Fruit fly (Drosophila melanogaster): ENCODE results near the gene Osi10a.

Gene Osi10a

DNA sequence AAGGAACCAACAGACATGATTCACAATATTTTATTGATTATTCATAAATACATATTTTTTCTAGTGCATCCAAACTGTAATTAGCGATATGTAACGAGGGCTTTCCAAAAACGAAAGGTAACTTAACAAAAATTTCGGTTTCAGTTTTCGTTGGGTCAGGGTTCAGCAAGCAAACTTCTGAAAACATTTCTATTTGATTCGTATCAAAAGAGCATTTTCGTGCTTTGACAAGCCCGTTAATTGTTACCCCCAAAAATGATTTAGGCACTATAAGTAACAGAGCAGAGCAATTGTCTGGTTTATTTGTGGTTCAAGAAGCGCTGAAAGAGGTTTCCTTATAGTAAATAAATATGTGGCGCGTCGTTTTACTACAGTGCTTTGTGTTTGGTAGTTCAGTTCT is 2.1 kb downstream of the Osi10a start, which contains the start of gene Osi10b:
Osi10b (plus strand) TSS at position 301 of the 400 bp plus-strand sequence.
- TF ChIP-seq Jra (GFP tag; optimal IDR thresholded peaks at IDR 0.05): no peak
- TF ChIP-seq Rel (GFP tag; optimal IDR thresholded peaks at IDR 0.05): no peak
- TF ChIP-seq Rel (tag; optimal IDR thresholded peaks at IDR 0.05): no peak
- no peak for TF ChIP-seq Myc (optimal IDR thresholded peaks at IDR 0.05)
- TF ChIP-seq OdsH (GFP tag; optimal IDR thresholded peaks at IDR 0.05): no peak
- no peak for TF ChIP-seq fru (GFP tag; optimal IDR thresholded peaks at IDR 0.05)

DNA sequence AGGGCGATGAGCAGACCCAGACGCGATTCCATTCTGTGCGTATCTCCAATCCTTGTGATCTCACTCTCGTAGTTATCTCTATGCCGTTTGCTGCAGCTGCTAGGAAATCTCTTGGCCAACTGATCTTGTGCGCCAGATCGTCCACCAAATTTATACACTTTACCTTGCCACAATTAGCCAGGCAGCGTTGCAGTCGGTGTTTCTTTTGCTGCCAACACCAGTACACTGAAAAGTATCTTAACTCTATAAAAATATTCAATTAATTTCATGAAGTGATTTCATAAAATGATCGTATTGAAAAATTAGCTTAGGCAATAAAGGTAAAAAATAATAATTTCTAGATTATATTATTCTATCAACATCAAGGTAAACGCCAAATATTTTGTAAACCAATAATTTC is 4.9 kb downstream of the Osi10a start, which contains the start of gene Osi11:
Osi11 (minus strand) TSS at position 101 of the 400 bp plus-strand sequence.
- TF ChIP-seq sv (GFP tag; optimal IDR thresholded peaks at IDR 0.05) (no peak), Rel (GFP tag; optimal IDR thresholded peaks at IDR 0.05) (no peak), Rel (tag; optimal IDR thresholded peaks at IDR 0.05) (no peak), HLH106 (tag; optimal IDR thresholded peaks at IDR 0.05) (no peak), OdsH (GFP tag; optimal IDR thresholded peaks at IDR 0.05) (no peak), dl (GFP tag; optimal IDR thresholded peaks at IDR 0.05; ENCODE audit: insufficient read depth in 1 of 2, partially characterized antibody in 2 of 2) (no peak), Sp1 (GFP tag; optimal IDR thresholded peaks at IDR 0.05) (no peak), lola (GFP tag; optimal IDR thresholded peaks at IDR 0.05) (no peak), CG32264 (GFP tag; optimal IDR thresholded peaks at IDR 0.05) (no peak), psq (GFP tag; optimal IDR thresholded peaks at IDR 0.05) (no peak), sage (GFP tag; optimal IDR thresholded peaks at IDR 0.05) (no peak), Hnf4 (GFP tag; optimal IDR thresholded peaks at IDR 0.05) (no peak), ey (GFP tag; optimal IDR thresholded peaks at IDR 0.05) (no peak), Abd-B (GFP tag; optimal IDR thresholded peaks at IDR 0.05) (no peak), h (GFP tag; optimal IDR thresholded peaks at IDR 0.05) (no peak), usp (GFP tag; optimal IDR thresholded peaks at IDR 0.05) (no peak), Hr78 (GFP tag; optimal IDR thresholded peaks at IDR 0.05) (no peak), dmrt93B (GFP tag; optimal IDR thresholded peaks at IDR 0.05) (no peak)

DNA sequence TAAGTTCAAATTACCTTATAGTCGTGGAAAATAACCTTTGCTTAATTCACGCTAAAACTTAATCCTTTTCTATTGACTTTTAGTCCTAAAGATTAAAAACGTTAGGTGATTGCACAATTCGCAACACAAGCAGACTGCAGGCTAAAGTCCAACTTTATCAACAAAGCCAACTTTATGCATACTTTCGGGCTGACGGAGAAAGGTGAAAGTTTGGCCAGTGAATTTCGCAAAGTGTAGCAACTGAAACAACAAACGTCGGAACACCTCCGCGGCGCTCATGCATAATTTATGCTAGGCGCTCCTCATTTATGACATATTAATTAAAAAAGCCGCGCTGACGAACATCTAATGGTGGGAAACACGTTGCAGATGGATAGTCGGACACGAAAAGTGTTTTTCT is 6.2 kb downstream of the Osi10a start:
- TF ChIP-seq foxo (GFP tag; optimal IDR thresholded peaks at IDR 0.05) (no peak), Dfd (GFP tag; optimal IDR thresholded peaks at IDR 0.05) (no peak), GATAd (GFP tag; optimal IDR thresholded peaks at IDR 0.05) (no peak), rgr (GFP tag; optimal IDR thresholded peaks at IDR 0.05) (no peak), ey (GFP tag; optimal IDR thresholded peaks at IDR 0.05) (no peak), tai (GFP tag; optimal IDR thresholded peaks at IDR 0.05) (no peak), Abd-B (GFP tag; optimal IDR thresholded peaks at IDR 0.05) (no peak), Vsx2 (GFP tag; optimal IDR thresholded peaks at IDR 0.05; ENCODE audit: partially characterized antibody) (no peak), pan (optimal IDR thresholded peaks at IDR 0.05) (no peak), jim (GFP tag; optimal IDR thresholded peaks at IDR 0.05) (no peak), h (GFP tag; optimal IDR thresholded peaks at IDR 0.05) (no peak), CG9705 (GFP tag; optimal IDR thresholded peaks at IDR 0.05) (no peak), Hr78 (GFP tag; optimal IDR thresholded peaks at IDR 0.05) (no peak), Rel (GFP tag; optimal IDR thresholded peaks at IDR 0.05) (no peak), Rel (tag; optimal IDR thresholded peaks at IDR 0.05) (no peak), br (GFP tag; optimal IDR thresholded peaks at IDR 0.05) (no peak), OdsH (GFP tag; optimal IDR thresholded peaks at IDR 0.05) (no peak), usp (GFP tag; optimal IDR thresholded peaks at IDR 0.05) (no peak), fru (GFP tag; optimal IDR thresholded peaks at IDR 0.05) (no peak)

DNA sequence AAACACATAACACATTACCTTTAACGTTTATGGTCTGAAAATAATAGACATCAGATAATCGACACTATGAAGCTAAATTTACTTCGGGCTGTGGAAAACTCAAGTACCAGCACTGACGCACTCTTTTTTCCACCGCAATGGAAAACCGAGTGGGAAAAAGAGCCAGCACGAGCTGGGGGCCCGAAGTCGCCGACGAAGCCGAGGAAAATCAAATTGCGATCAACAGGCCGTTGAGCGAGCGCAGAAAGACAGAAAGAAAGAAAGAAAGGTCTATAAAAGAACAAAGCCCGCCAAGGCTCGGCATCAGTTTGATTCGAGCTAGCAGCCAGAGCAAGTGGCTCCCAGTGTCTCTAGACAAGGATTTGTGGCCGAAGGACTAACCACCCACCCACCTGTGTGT is 14.5 kb downstream of the Osi10a start, which contains the start of gene Osi12:
Osi12 (plus strand) TSS at position 301 of the 400 bp plus-strand sequence.
- TF ChIP-seq Vsx2 (GFP tag; optimal IDR thresholded peaks at IDR 0.05; ENCODE audit: partially characterized antibody) (no peak), sage (GFP tag; optimal IDR thresholded peaks at IDR 0.05) (no peak), pan (optimal IDR thresholded peaks at IDR 0.05) (no peak), Dfd (GFP tag; optimal IDR thresholded peaks at IDR 0.05) (no peak), Sp1 (GFP tag; optimal IDR thresholded peaks at IDR 0.05) (no peak), N (GFP tag; optimal IDR thresholded peaks at IDR 0.05) (no peak), Myc (optimal IDR thresholded peaks at IDR 0.05) (no peak), br (GFP tag; optimal IDR thresholded peaks at IDR 0.05) (no peak), h (GFP tag; optimal IDR thresholded peaks at IDR 0.05) (no peak), GATAd (GFP tag; optimal IDR thresholded peaks at IDR 0.05) (no peak), sv (GFP tag; optimal IDR thresholded peaks at IDR 0.05) (no peak), fru (GFP tag; optimal IDR thresholded peaks at IDR 0.05) (no peak), HLH106 (tag; optimal IDR thresholded peaks at IDR 0.05) (no peak), Hnf4 (GFP tag; optimal IDR thresholded peaks at IDR 0.05) (no peak), usp (GFP tag; optimal IDR thresholded peaks at IDR 0.05) (no peak), woc (GFP tag; optimal IDR thresholded peaks at IDR 0.05) (no peak)

All from whole organism, wandering third instar larva.